Fruit fly (Drosophila melanogaster): ENCODE data around the gene CG18628.

Gene CG18628

dm6 chr3L:10666511-10667003, 27.0 kb downstream of the CG18628 start:
- TF ChIP-seq CG15479 (GFP tag; optimal IDR thresholded peaks at IDR 0.05) (peak; percentile 12), chinmo (GFP tag; IDR thresholded peaks at IDR 0.05; ENCODE audit: partially characterized antibody) (0 out of 4 replicates have a peak, but pooled peaks have one; percentile 14), Meics (GFP tag; optimal IDR thresholded peaks at IDR 0.05) (no peak), gcm (GFP tag; optimal IDR thresholded peaks at IDR 0.05) (peak; percentile 95), CG4360 (GFP tag; IDR thresholded peaks at IDR 0.05) (peak; percentile 76), CG10565 (GFP tag; optimal IDR thresholded peaks at IDR 0.05) (no peak), CG8924 (tag; optimal IDR thresholded peaks at IDR 0.05) (no peak), CG11398 (GFP tag; optimal IDR thresholded peaks at IDR 0.05) (peak; percentile 0), Hsf (GFP tag; optimal IDR thresholded peaks at IDR 0.05) (no peak), CG1832 (GFP tag; optimal IDR thresholded peaks at IDR 0.05) (peak; percentile 25), sens (GFP tag) (peak; percentile 46), CG6791 (GFP tag; IDR thresholded peaks at IDR 0.05; ENCODE audit: partially characterized antibody) (peak; percentile 68; the same call in 2 of the 3 replicates), CG6175 (GFP tag; IDR thresholded peaks at IDR 0.05) (peak; percentile 37; the same call in 1 of the 3 replicates), GATAe (GFP tag; conservative IDR thresholded peaks at IDR 0.05) (no peak), crol (GFP tag; IDR thresholded peaks at IDR 0.05) (peak; percentile 81), psq (GFP tag; optimal IDR thresholded peaks at IDR 0.05) (peak; percentile 45), Ets65A (GFP tag) (peak; percentile 20), crp (GFP tag; optimal IDR thresholded peaks at IDR 0.05) (no peak), otp (GFP tag; IDR thresholded peaks at IDR 0.05) (peak; percentile 42; the same call in 1 of the 3 replicates), Trl (optimal IDR thresholded peaks at IDR 0.05) (peak; percentile 4 to 16), Trl (GFP tag; optimal IDR thresholded peaks at IDR 0.05) (no peak), CG7556 (GFP tag; optimal IDR thresholded peaks at IDR 0.05) (no peak), kah (GFP tag; optimal IDR thresholded peaks at IDR 0.05) (peak; percentile 70), CG15514 (GFP tag; optimal IDR thresholded peaks at IDR 0.05) (peak; percentile 33), cad (GFP tag; optimal IDR thresholded peaks at IDR 0.05) (peak; percentile 15), CG5245 (GFP tag; optimal IDR thresholded peaks at IDR 0.05) (peak; percentile 57), cg (GFP tag; optimal IDR thresholded peaks at IDR 0.05) (peak; percentile 43), pros (GFP tag; optimal IDR thresholded peaks at IDR 0.05) (peak; percentile 15)

DNA sequence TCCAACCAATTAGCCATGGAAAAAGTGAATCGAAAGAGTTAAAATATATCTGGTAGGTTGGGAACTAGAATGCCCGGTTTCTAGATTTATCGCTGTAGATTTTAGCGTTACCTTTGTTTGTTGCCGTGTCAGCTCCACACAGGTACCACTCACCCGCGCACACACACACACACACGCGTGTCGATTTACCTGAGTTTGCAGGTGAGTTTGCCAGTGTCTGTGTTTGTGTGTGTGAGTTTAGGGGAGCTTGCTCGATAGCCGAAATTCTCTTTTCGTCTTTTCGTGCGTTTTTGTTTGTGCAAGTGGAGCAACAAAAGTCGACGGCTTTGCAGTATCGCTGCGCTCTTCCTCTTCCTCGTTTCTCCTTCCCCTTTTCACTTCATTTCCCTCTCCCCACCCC, 27.8 kb downstream of the CG18628 start:
- TF ChIP-seq CG42726 (GFP tag; IDR thresholded peaks at IDR 0.05; ENCODE audit: partially characterized antibody) = 0 out of 2 replicates have a peak, but pooled peaks have one; percentile 12
- TF ChIP-seq cg (GFP tag; optimal IDR thresholded peaks at IDR 0.05) = peak; percentile 77
- no peak for TF ChIP-seq CG2116 (GFP tag; optimal IDR thresholded peaks at IDR 0.05)
- TF ChIP-seq crol (GFP tag; IDR thresholded peaks at IDR 0.05) = peak; percentile 67; the same call in 1 of the 2 replicates
- peak; percentile 86; the same call in 3 of the 4 replicates for TF ChIP-seq chinmo (GFP tag; IDR thresholded peaks at IDR 0.05; ENCODE audit: partially characterized antibody)
- TF ChIP-seq psq (GFP tag; optimal IDR thresholded peaks at IDR 0.05) = no peak
- no peak for TF ChIP-seq CG4617 (GFP tag; optimal IDR thresholded peaks at IDR 0.05; ENCODE audit: borderline replicate concordance)
- TF ChIP-seq bbx (GFP tag; IDR thresholded peaks at IDR 0.05; ENCODE audit: partially characterized antibody) = peak; percentile 31; the same call in 1 of the 2 replicates
- peak; percentile 35; the same call in 1 of the 2 replicates for TF ChIP-seq CG4360 (GFP tag; IDR thresholded peaks at IDR 0.05)
- peak; percentile 39; the same call in 1 of the 2 replicates for TF ChIP-seq chm (GFP tag; IDR thresholded peaks at IDR 0.05)
- peak; percentile 45 for TF ChIP-seq CG17385 (GFP tag; optimal IDR thresholded peaks at IDR 0.05)
- no peak for TF ChIP-seq Dp (GFP tag; optimal IDR thresholded peaks at IDR 0.05)

DNA sequence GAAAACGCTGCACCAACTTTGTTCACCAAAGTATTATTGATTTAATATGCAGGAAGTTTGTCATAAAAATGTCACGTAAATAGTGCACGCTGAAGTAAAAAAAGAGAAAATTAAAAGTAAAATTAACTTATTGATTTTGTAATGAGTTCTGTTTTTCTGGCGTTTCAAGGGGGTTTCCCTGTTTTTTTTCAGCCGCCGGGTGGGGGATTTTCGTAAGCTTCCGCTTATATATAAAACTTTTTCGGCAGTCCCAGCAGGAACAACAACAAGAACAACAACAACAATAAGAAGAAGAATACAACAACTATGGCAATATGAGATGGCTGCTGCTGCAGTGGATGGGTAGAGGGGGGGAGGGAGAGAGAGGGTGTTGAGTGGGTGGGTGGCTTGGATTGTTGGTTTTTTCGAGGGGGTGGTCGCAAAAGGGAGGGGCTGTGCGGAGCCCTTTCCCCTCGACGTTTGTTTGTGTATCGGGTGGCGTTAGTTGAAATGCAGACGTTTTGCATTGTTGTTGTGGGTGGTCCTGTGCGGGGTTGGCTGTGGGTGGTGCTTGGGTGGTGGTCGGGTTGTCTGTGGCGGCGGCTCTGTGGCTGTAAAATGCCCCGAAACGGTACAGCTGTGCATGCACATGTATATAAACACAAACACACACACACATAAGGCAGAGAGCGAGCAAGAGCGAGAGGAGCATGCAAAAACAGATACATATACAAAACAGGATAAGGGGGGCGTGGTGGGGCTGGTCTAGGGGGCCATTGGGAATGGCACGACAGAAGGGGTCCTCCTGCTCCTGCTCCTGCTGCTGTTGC, 30.3 kb downstream of the CG18628 start:
- TF ChIP-seq pros (GFP tag; optimal IDR thresholded peaks at IDR 0.05) = no peak
- TF ChIP-seq Hr51 (GFP tag; optimal IDR thresholded peaks at IDR 0.05) = no peak
- TF ChIP-seq CG14050 (GFP tag; IDR thresholded peaks at IDR 0.05) = no peak
- TF ChIP-seq sens (GFP tag) = peak; percentile 44
- peak; percentile 6 for TF ChIP-seq sqz (GFP tag; optimal IDR thresholded peaks at IDR 0.05)
- no peak for TF ChIP-seq CG31224 (GFP tag; IDR thresholded peaks at IDR 0.05)
- TF ChIP-seq CG6791 (GFP tag; IDR thresholded peaks at IDR 0.05; ENCODE audit: partially characterized antibody) = no peak
- TF ChIP-seq sob (GFP tag; IDR thresholded peaks at IDR 0.05) = no peak
- 0 out of 3 replicates have a peak, but pooled peaks have one; percentile 21 for TF ChIP-seq Dbx (GFP tag; IDR thresholded peaks at IDR 0.05)
- TF ChIP-seq nerfin-2 (GFP tag; IDR thresholded peaks at IDR 0.05; ENCODE audit: partially characterized antibody) = 0 out of 2 replicates have a peak, but pooled peaks have one; percentile 10
- no peak for TF ChIP-seq CG42726 (GFP tag; IDR thresholded peaks at IDR 0.05; ENCODE audit: partially characterized antibody)
- no peak for TF ChIP-seq CG10366 (GFP tag; IDR thresholded peaks at IDR 0.05)
- TF ChIP-seq hkb (optimal IDR thresholded peaks at IDR 0.05) = no peak
- no peak for TF ChIP-seq hkb (GFP tag; IDR thresholded peaks at IDR 0.05)
